Fruit fly (Drosophila melanogaster) Kc167 (cell line): ENCODE data around the gene CG42798.

Source experiments
- Myc ChIP-seq: fragments of >200 bp; optimal IDR thresholded peaks from 2 replicates; lab custom pipeline; 2017; ENCODE audit warnings: missing external identifiers
- Sin3A ChIP-seq: fragments of >200 bp; optimal IDR thresholded peaks from 2 replicates; lab custom pipeline; 2018; ENCODE audit warnings: missing external identifiers
- insv ChIP-seq: fragments of >200 bp; optimal IDR thresholded peaks from 3 replicates; lab custom pipeline; 2018; ENCODE audit warnings: missing external identifiers
- psq ChIP-seq: fragments of >200 bp; optimal IDR thresholded peaks from 2 replicates; lab custom pipeline; 2017; ENCODE audit warnings: missing external identifiers

DNA sequence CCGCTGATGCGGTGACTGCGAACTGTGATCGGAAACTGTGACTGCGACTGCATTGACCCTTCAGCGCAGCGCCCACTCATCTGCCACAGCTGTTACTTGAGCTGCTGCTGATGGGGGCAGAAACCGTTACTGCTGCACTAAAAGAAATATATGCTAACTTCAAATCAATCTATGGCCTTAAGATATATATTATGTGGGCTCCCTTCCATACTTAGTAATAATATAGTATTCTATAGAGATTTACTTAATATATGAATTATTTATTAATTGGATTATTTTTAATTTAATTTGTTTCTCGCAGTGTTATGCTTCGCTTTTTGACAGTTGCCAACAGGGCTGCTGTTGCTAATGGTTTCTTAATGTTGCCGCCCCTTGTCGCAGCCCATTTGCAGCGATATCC, 27.4 kb upstream of the CG42798 start:
- TF ChIP-seq Myc (lab: Kevin White, UChicago) (no peak), Sin3A (no peak), psq (lab: Kevin White, UChicago) (no peak), insv (lab: Kevin White, UChicago) (no peak)
